Fruit fly (Drosophila melanogaster) whole organism, wandering third instar larva: ENCODE measurements around the gene CG13606.
A peak's percentile ranks its signal among the peaks of the same experiment; 100 is the strongest.

Source experiments
- CG9705 ChIP-seq: fragments of 200-800 bp; sonication (Bioruptor generic); optimal IDR thresholded peaks from 2 replicates; lab custom pipeline; 2018; ENCODE audit warnings: missing biosample characterization, mild to moderate bottlenecking, missing genetic modification characterization
- Dfd ChIP-seq: fragments of >200 bp; optimal IDR thresholded peaks from 2 replicates; lab custom pipeline; 2017; ENCODE audit warnings: missing biosample characterization, missing genetic modification characterization
- Dif ChIP-seq: fragments of 200-275, 200-300 bp; sonication (Bioruptor generic); optimal IDR thresholded peaks from 2 replicates; lab custom pipeline; 2018; ENCODE audit warnings: missing biosample characterization, missing genetic modification characterization; ENCODE audit not compliant: partially characterized antibody
- HLH106 ChIP-seq: fragments of 200-800 bp; optimal IDR thresholded peaks from 3 replicates; lab custom pipeline; 2019; ENCODE audit warnings: missing biosample characterization, mild to moderate bottlenecking, missing genetic modification characterization, moderate library complexity
- Hnf4 ChIP-seq: fragments of 200-800 bp; sonication (Bioruptor generic); optimal IDR thresholded peaks from 2 replicates; lab custom pipeline; 2016; ENCODE audit warnings: missing biosample characterization, mild to moderate bottlenecking, missing genetic modification characterization
- Hr78 ChIP-seq: fragments of >200 bp; optimal IDR thresholded peaks from 2 replicates; lab custom pipeline; 2017; ENCODE audit warnings: missing biosample characterization, missing genetic modification characterization
- Hr83 ChIP-seq: fragments of 200-300 bp; sonication (Bioruptor generic); optimal IDR thresholded peaks from 2 replicates; lab custom pipeline; 2016; ENCODE audit warnings: missing biosample characterization, mild to moderate bottlenecking, missing genetic modification characterization, moderate library complexity; ENCODE audit not compliant: poor library complexity, severe bottlenecking
- Jra ChIP-seq: sonication (Bioruptor generic); optimal IDR thresholded peaks from 2 replicates; lab custom pipeline; 2016; ENCODE audit warnings: missing biosample characterization, missing genetic modification characterization
- Mio ChIP-seq: sonication (Bioruptor generic); optimal IDR thresholded peaks from 2 replicates; lab custom pipeline; 2016; ENCODE audit warnings: missing biosample characterization, missing genetic modification characterization
- Myc ChIP-seq: fragments of >200 bp; optimal IDR thresholded peaks from 2 replicates; lab custom pipeline; 2017
- N ChIP-seq: fragments of >200 bp; optimal IDR thresholded peaks from 2 replicates; lab custom pipeline; 2018; ENCODE audit warnings: missing biosample characterization, missing external identifiers, missing genetic modification characterization
- OdsH ChIP-seq: fragments of 200-800 bp; sonication (Bioruptor generic); optimal IDR thresholded peaks from 2 replicates; lab custom pipeline; 2016; ENCODE audit warnings: missing biosample characterization, mild to moderate bottlenecking, missing genetic modification characterization
- Rel ChIP-seq, 2 experiments: fragments of 200-800 bp; sonication (Bioruptor generic) in 1 of 2; optimal IDR thresholded peaks; 2 replicates in 1 of 2; 3 replicates in 1 of 2; lab custom pipeline; 2016 to 2019; ENCODE audit warnings: mild to moderate bottlenecking in 2 of 2, missing biosample characterization in 2 of 2, missing genetic modification characterization in 2 of 2, moderate library complexity in 1 of 2
- Sp1 ChIP-seq: fragments of 200-800 bp; sonication (Bioruptor generic); optimal IDR thresholded peaks from 3 replicates; lab custom pipeline; 2019; ENCODE audit warnings: missing biosample characterization, mild to moderate bottlenecking, missing genetic modification characterization, moderate library complexity
- brk ChIP-seq: fragments of 200-800 bp; sonication (Bioruptor generic); optimal IDR thresholded peaks from 2 replicates; lab custom pipeline; 2016; ENCODE audit warnings: missing biosample characterization, mild to moderate bottlenecking, missing genetic modification characterization
- dl ChIP-seq, 2 experiments: fragments of 175-275, 200-275 bp in 1 of 2; fragments of 200-275 bp in 1 of 2; sonication (Bioruptor generic); optimal IDR thresholded peaks; lab custom pipeline; 2018; ENCODE audit warnings: mild to moderate bottlenecking in 2 of 2, missing biosample characterization in 2 of 2, missing genetic modification characterization in 2 of 2, moderate library complexity in 2 of 2; ENCODE audit not compliant: partially characterized antibody in 2 of 2, insufficient read depth in 1 of 2
- foxo ChIP-seq, 2 experiments: fragments of 200-800 bp; sonication (Bioruptor generic); optimal IDR thresholded peaks; 2 replicates in 1 of 2; 3 replicates in 1 of 2; lab custom pipeline; 2016 to 2017; ENCODE audit warnings: missing biosample characterization in 2 of 2, missing genetic modification characterization in 2 of 2
- fru ChIP-seq: fragments of 200-800 bp; sonication (Bioruptor generic); optimal IDR thresholded peaks from 3 replicates; lab custom pipeline; 2016; ENCODE audit warnings: missing biosample characterization, mild to moderate bottlenecking, missing genetic modification characterization
- h ChIP-seq: fragments of 200-800 bp; sonication (Bioruptor generic); optimal IDR thresholded peaks from 3 replicates; lab custom pipeline; 2016; ENCODE audit warnings: missing biosample characterization, mild to moderate bottlenecking, missing genetic modification characterization
- jim ChIP-seq: fragments of 175-275, 200-325 bp; sonication (Bioruptor generic); optimal IDR thresholded peaks from 2 replicates; lab custom pipeline; 2016; ENCODE audit warnings: missing biosample characterization, mild to moderate bottlenecking, missing genetic modification characterization
- lola ChIP-seq: fragments of >200 bp; optimal IDR thresholded peaks from 2 replicates; lab custom pipeline; 2017; ENCODE audit warnings: missing biosample characterization, missing genetic modification characterization
- pan ChIP-seq: fragments of >200 bp; optimal IDR thresholded peaks from 2 replicates; lab custom pipeline; 2017
- psq ChIP-seq: fragments of 200-800 bp; sonication (Bioruptor generic); optimal IDR thresholded peaks from 3 replicates; lab custom pipeline; 2017; ENCODE audit warnings: missing biosample characterization, mild to moderate bottlenecking, missing genetic modification characterization, moderate library complexity
- rgr ChIP-seq: fragments of 200-800 bp; sonication (Bioruptor generic); optimal IDR thresholded peaks from 3 replicates; lab custom pipeline; 2016; ENCODE audit warnings: missing biosample characterization, mild to moderate bottlenecking, missing genetic modification characterization

The CG13606 gene

dm6 chr3R:24231206-24231502, 58.7 kb downstream of the CG13606 start:
- TF ChIP-seq Hr83 (GFP tag; lab: Kevin White, UChicago) (peak; percentile 59), N (GFP tag; lab: Kevin White, UChicago) (peak; percentile 59), Dfd (GFP tag; lab: Kevin White, UChicago) (peak; percentile 56), Jra (GFP tag; lab: Kevin White, UChicago) (peak; percentile 35), Hnf4 (GFP tag; lab: Kevin White, UChicago) (peak; percentile 14), psq (peak; percentile 96), jim (no peak), Dif (GFP tag; lab: Kevin White, UChicago) (peak; percentile 7), rgr (GFP tag; lab: Kevin White, UChicago) (peak; percentile 39), h (GFP tag; lab: Kevin White, UChicago) (peak; percentile 2), Hr78 (GFP tag; lab: Kevin White, UChicago) (no peak), OdsH (GFP tag; lab: Kevin White, UChicago) (no peak)

- no peak for TF ChIP-seq CG9705
- TF ChIP-seq rgr (GFP tag; lab: Kevin White, UChicago) = no peak
- no peak for TF ChIP-seq Rel (GFP tag; optimal IDR thresholded peaks at IDR 0.05; lab: Kevin White, UChicago)
- TF ChIP-seq Rel (tag; optimal IDR thresholded peaks at IDR 0.05; lab: Kevin White, UChicago) = no peak
- no peak for TF ChIP-seq brk (GFP tag; lab: Kevin White, UChicago)
- TF ChIP-seq Dif (GFP tag; lab: Kevin White, UChicago) = no peak
- TF ChIP-seq Hnf4 (GFP tag; lab: Kevin White, UChicago) = no peak
- TF ChIP-seq Dfd (GFP tag; lab: Kevin White, UChicago) = no peak
- TF ChIP-seq HLH106 = no peak
- TF ChIP-seq Myc (lab: Kevin White, UChicago) = no peak
- TF ChIP-seq Hr78 (GFP tag; lab: Kevin White, UChicago) = no peak
- no peak for TF ChIP-seq Mio (GFP tag; lab: Kevin White, UChicago)
- TF ChIP-seq dl (GFP tag; optimal IDR thresholded peaks at IDR 0.05; lab: Kevin White, UChicago; ENCODE audit: insufficient read depth in 1 of 2, partially characterized antibody in 2 of 2) = no peak
- TF ChIP-seq fru (GFP tag; lab: Kevin White, UChicago) = no peak
- no peak for TF ChIP-seq foxo (GFP tag; optimal IDR thresholded peaks at IDR 0.05; lab: Kevin White, UChicago)
- no peak for TF ChIP-seq Hr83 (GFP tag; lab: Kevin White, UChicago)
- no peak for TF ChIP-seq Sp1 (GFP tag; lab: Kevin White, UChicago)
- no peak for TF ChIP-seq lola (GFP tag; lab: Kevin White, UChicago)
- no peak for TF ChIP-seq pan (lab: Kevin White, UChicago)
These were observed 59.5 kb downstream of the CG13606 start for dm6 chr3R:24231914-24232313.
